Fruit fly (Drosophila melanogaster) whole organism, embryonic: ENCODE measurements around the gene CG7497.

Source experiments
- ATbp ChIP-seq: fragments of 200-800 bp; sonication (Bioruptor generic); optimal IDR thresholded peaks from 2 replicates; lab custom pipeline; 2017; ENCODE audit warnings: missing biosample characterization, mild to moderate bottlenecking, missing genetic modification characterization, missing genetic modification reagents
- Atf3 ChIP-seq: fragments of 200-800 bp; sonication (Bioruptor generic); optimal IDR thresholded peaks from 3 replicates; lab custom pipeline; 2016; ENCODE audit warnings: missing biosample characterization, missing genetic modification characterization
- B-H2 ChIP-seq: fragments of 200-800 bp; sonication (Bioruptor generic); optimal IDR thresholded peaks from 2 replicates; lab custom pipeline; 2018; ENCODE audit warnings: missing biosample characterization, mild to moderate bottlenecking, missing genetic modification characterization
- CG12769 ChIP-seq: fragments of 200-800 bp; sonication (Bioruptor generic); optimal IDR thresholded peaks from 2 replicates; lab custom pipeline; 2019; ENCODE audit warnings: missing biosample characterization, mild to moderate bottlenecking, missing genetic modification characterization, moderate library complexity
- CG14710 ChIP-seq: fragments of 200-800 bp; sonication (Bioruptor generic); optimal IDR thresholded peaks from 3 replicates; lab custom pipeline; 2019; ENCODE audit warnings: missing biosample characterization, mild to moderate bottlenecking, missing genetic modification characterization, moderate library complexity
- CG14860 ChIP-seq: fragments of 200-800 bp; sonication (Bioruptor generic); IDR thresholded peaks from 3 replicates; pipeline ENCODE4 v1.3.6; 2022; ENCODE audit warnings: missing biosample characterization, missing genetic modification characterization; ENCODE audit not compliant: partially characterized antibody
- CG15269 ChIP-seq: fragments of 200-800 bp; sonication (Bioruptor generic); optimal IDR thresholded peaks from 2 replicates; lab custom pipeline; 2018; ENCODE audit warnings: missing biosample characterization, mild to moderate bottlenecking, missing genetic modification characterization, moderate library complexity
- CG16863 ChIP-seq: fragments of 200-800 bp; sonication (Bioruptor generic); optimal IDR thresholded peaks from 3 replicates; lab custom pipeline; 2016; ENCODE audit warnings: missing biosample characterization, missing genetic modification characterization
- CG17829 ChIP-seq: fragments of 200-800 bp; optimal IDR thresholded peaks from 2 replicates; lab custom pipeline; 2019; ENCODE audit warnings: missing biosample characterization, mild to moderate bottlenecking, missing genetic modification characterization, moderate library complexity
- CG3065 ChIP-seq: fragments of 200-800 bp; sonication (Bioruptor generic); optimal IDR thresholded peaks from 2 replicates; lab custom pipeline; 2016; ENCODE audit warnings: missing biosample characterization, missing genetic modification characterization
- CG3163 ChIP-seq: fragments of 200-800 bp; sonication (Bioruptor generic); optimal IDR thresholded peaks from 3 replicates; lab custom pipeline; 2016; ENCODE audit warnings: missing biosample characterization, missing genetic modification characterization
- CG34224 ChIP-seq: fragments of 200-800 bp; sonication (Bioruptor generic); IDR thresholded peaks from 3 replicates; pipeline ENCODE4 v1.3.6; 2022; ENCODE audit warnings: missing biosample characterization, missing genetic modification characterization; ENCODE audit not compliant: partially characterized antibody
- CG7745 ChIP-seq: fragments of 200-800 bp; sonication (Bioruptor generic); optimal IDR thresholded peaks from 2 replicates; lab custom pipeline; 2018; ENCODE audit warnings: missing biosample characterization, mild to moderate bottlenecking, missing genetic modification characterization, moderate library complexity
- CG8281 ChIP-seq: fragments of 200-800 bp; sonication (Bioruptor generic); optimal IDR thresholded peaks from 2 replicates; lab custom pipeline; 2018; ENCODE audit warnings: missing biosample characterization, mild to moderate bottlenecking, missing genetic modification characterization, moderate library complexity
- CG8944 ChIP-seq: fragments of 200-800 bp; sonication (Bioruptor generic); optimal IDR thresholded peaks from 3 replicates; lab custom pipeline; 2016; ENCODE audit warnings: missing biosample characterization, missing genetic modification characterization
- CG9609 ChIP-seq: fragments of 200-800 bp; sonication (Bioruptor generic); optimal IDR thresholded peaks from 3 replicates; lab custom pipeline; 2016; ENCODE audit warnings: missing biosample characterization, missing genetic modification characterization
- CG9727 ChIP-seq: fragments of 200-800 bp; sonication (Bioruptor generic); optimal IDR thresholded peaks from 3 replicates; lab custom pipeline; 2017; ENCODE audit warnings: missing biosample characterization, mild to moderate bottlenecking, missing genetic modification characterization
- Deaf1 ChIP-seq: fragments of 200-800 bp; optimal IDR thresholded peaks from 3 replicates; lab custom pipeline; 2019; ENCODE audit warnings: missing biosample characterization, mild to moderate bottlenecking, missing genetic modification characterization, moderate library complexity
- Dll ChIP-seq: fragments of 200-800 bp; sonication (Bioruptor generic); IDR thresholded peaks from 4 replicates; pipeline ENCODE4 v1.3.6; 2022; ENCODE audit warnings: missing biosample characterization, missing genetic modification characterization; ENCODE audit not compliant: partially characterized antibody
- Dref ChIP-seq: fragments of 200-800 bp; sonication (Bioruptor generic); IDR thresholded peaks from 2 replicates; pipeline ENCODE4 v1.3.6; 2022; ENCODE audit warnings: missing biosample characterization, missing genetic modification characterization
- Hr78 ChIP-seq, 2 experiments: fragments of 200-800 bp in 1 of 2; fragments of >200 bp in 1 of 2; sonication (Bioruptor generic) in 1 of 2; optimal IDR thresholded peaks; 2 replicates each; lab custom pipeline; 2017 to 2019; ENCODE audit warnings: missing biosample characterization in 2 of 2, missing genetic modification characterization in 2 of 2, mild to moderate bottlenecking in 1 of 2, moderate library complexity in 1 of 2
- Nf-YC ChIP-seq: fragments of 200-800 bp; optimal IDR thresholded peaks from 3 replicates; lab custom pipeline; 2019; ENCODE audit warnings: missing biosample characterization, mild to moderate bottlenecking, missing genetic modification characterization, moderate library complexity
- Rfx ChIP-seq: fragments of 200-800 bp; sonication (Bioruptor generic); IDR thresholded peaks from 2 replicates; pipeline ENCODE4 v1.3.6; 2022; ENCODE audit warnings: missing biosample characterization, missing genetic modification characterization
- Rx ChIP-seq: fragments of 200-800 bp; sonication (Bioruptor generic); IDR thresholded peaks from 2 replicates; pipeline ENCODE4 v1.3.6; 2022; ENCODE audit warnings: missing biosample characterization, missing genetic modification characterization
- Scr ChIP-seq: fragments of 200-800 bp; sonication (Bioruptor generic); IDR thresholded peaks from 2 replicates; pipeline ENCODE4 v1.3.6; 2022; ENCODE audit warnings: missing biosample characterization, missing genetic modification characterization; ENCODE audit not compliant: partially characterized antibody
- Stat92E ChIP-seq, 3 experiments: fragments of >200 bp in 2 of 3; fragments of 200-800 bp in 1 of 3; sonication (Bioruptor generic) in 1 of 3; optimal IDR thresholded peaks; 2 replicates each; lab custom pipeline; 2017 to 2019; ENCODE audit warnings: missing biosample characterization in 3 of 3, missing genetic modification characterization in 3 of 3, mild to moderate bottlenecking in 1 of 3, moderate library complexity in 1 of 3
- amos ChIP-seq: fragments of 200-800 bp; sonication (Bioruptor generic); IDR thresholded peaks from 2 replicates; pipeline ENCODE4 v1.3.6; 2022; ENCODE audit warnings: missing biosample characterization, missing genetic modification characterization; ENCODE audit not compliant: partially characterized antibody
- ash1 ChIP-seq: fragments of 200-800 bp; sonication (Bioruptor generic); optimal IDR thresholded peaks from 2 replicates; lab custom pipeline; 2018; ENCODE audit warnings: missing biosample characterization, mild to moderate bottlenecking, missing genetic modification characterization
- bcd ChIP-seq: fragments of 200-800 bp; sonication (Bioruptor generic); optimal IDR thresholded peaks from 2 replicates; lab custom pipeline; 2017; ENCODE audit warnings: missing biosample characterization, mild to moderate bottlenecking, missing genetic modification characterization
- chinmo ChIP-seq: fragments of 200-800 bp; sonication (Bioruptor generic); IDR thresholded peaks from 4 replicates; pipeline ENCODE4 v1.3.6; 2022; ENCODE audit warnings: missing biosample characterization, missing genetic modification characterization; ENCODE audit not compliant: partially characterized antibody
- chn ChIP-seq: fragments of 200-800 bp; sonication (Bioruptor generic); optimal IDR thresholded peaks from 2 replicates; lab custom pipeline; 2016; ENCODE audit warnings: missing biosample characterization, missing genetic modification characterization
- corto ChIP-seq: fragments of 200-800 bp; sonication (Bioruptor generic); optimal IDR thresholded peaks from 2 replicates; lab custom pipeline; 2016; ENCODE audit warnings: missing biosample characterization, mild to moderate bottlenecking, missing genetic modification characterization, moderate library complexity
- cwo ChIP-seq: fragments of 200-800 bp; sonication (Bioruptor generic); optimal IDR thresholded peaks from 3 replicates; lab custom pipeline; 2017; ENCODE audit warnings: missing biosample characterization, missing genetic modification characterization, mild to moderate bottlenecking, moderate library complexity, missing genetic modification reagents
- dmrt99B ChIP-seq: fragments of 200-800 bp; sonication (Bioruptor generic); optimal IDR thresholded peaks from 2 replicates; lab custom pipeline; 2018; ENCODE audit warnings: missing biosample characterization, mild to moderate bottlenecking, missing genetic modification characterization, moderate library complexity
- dpn ChIP-seq, 2 experiments: fragments of 200-800 bp; sonication (Bioruptor generic); optimal IDR thresholded peaks; 3 replicates each; lab custom pipeline; 2016; ENCODE audit warnings: missing biosample characterization in 2 of 2, missing genetic modification characterization in 2 of 2
- en ChIP-seq: fragments of 200-800 bp; sonication (Bioruptor generic); optimal IDR thresholded peaks from 2 replicates; lab custom pipeline; 2016; ENCODE audit warnings: missing biosample characterization, missing genetic modification characterization
- gsb-n ChIP-seq: fragments of 200-800 bp; sonication (Bioruptor generic); optimal IDR thresholded peaks from 3 replicates; lab custom pipeline; 2018; ENCODE audit warnings: missing biosample characterization, mild to moderate bottlenecking, missing genetic modification characterization
- gt ChIP-seq: fragments of 200-800 bp; sonication (Bioruptor generic); IDR thresholded peaks from 2 replicates; pipeline ENCODE4 v1.3.6; 2022; ENCODE audit warnings: missing biosample characterization, missing genetic modification characterization
- kay ChIP-seq: fragments of 200-800 bp; sonication (Bioruptor generic); optimal IDR thresholded peaks from 2 replicates; lab custom pipeline; 2016; ENCODE audit warnings: missing biosample characterization, missing genetic modification characterization
- mirr ChIP-seq: fragments of 200-800 bp; sonication (Bioruptor generic); optimal IDR thresholded peaks from 3 replicates; lab custom pipeline; 2018; ENCODE audit warnings: missing biosample characterization, mild to moderate bottlenecking, missing genetic modification characterization
- nmo ChIP-seq: fragments of 200-800 bp; sonication (Bioruptor generic); optimal IDR thresholded peaks from 2 replicates; lab custom pipeline; 2018; ENCODE audit warnings: missing biosample characterization, mild to moderate bottlenecking, missing genetic modification characterization, moderate library complexity
- pb ChIP-seq: fragments of 200-800 bp; sonication (Bioruptor generic); optimal IDR thresholded peaks from 3 replicates; lab custom pipeline; 2016; ENCODE audit warnings: missing biosample characterization, missing genetic modification characterization
- sisA ChIP-seq: fragments of 200-800 bp; sonication (Bioruptor generic); IDR thresholded peaks from 2 replicates; pipeline ENCODE4 v1.3.6; 2022; ENCODE audit warnings: missing biosample characterization, missing genetic modification characterization
- sob ChIP-seq: fragments of 200-800 bp; sonication (Bioruptor generic); IDR thresholded peaks from 2 replicates; pipeline ENCODE4 v1.3.6; 2022; ENCODE audit warnings: missing biosample characterization, missing genetic modification characterization
- stwl ChIP-seq: fragments of 200-800 bp; sonication (Bioruptor generic); optimal IDR thresholded peaks from 3 replicates; lab custom pipeline; 2018; ENCODE audit warnings: missing biosample characterization, mild to moderate bottlenecking, missing genetic modification characterization, moderate library complexity
- sug ChIP-seq: fragments of 200-800 bp; optimal IDR thresholded peaks from 2 replicates; lab custom pipeline; 2019; ENCODE audit warnings: missing biosample characterization, mild to moderate bottlenecking, missing genetic modification characterization, moderate library complexity
- tin ChIP-seq: fragments of 200-800 bp; sonication (Bioruptor generic); optimal IDR thresholded peaks from 3 replicates; lab custom pipeline; 2016; ENCODE audit warnings: missing biosample characterization, missing genetic modification characterization
- unc-4 ChIP-seq: fragments of 200-800 bp; sonication (Bioruptor generic); IDR thresholded peaks from 2 replicates; pipeline ENCODE4 v1.3.6; 2022; ENCODE audit warnings: missing biosample characterization, missing genetic modification characterization; ENCODE audit not compliant: partially characterized antibody
- zen2 ChIP-seq: fragments of 200-800 bp; sonication (Bioruptor generic); IDR thresholded peaks from 3 replicates; pipeline ENCODE4 v1.3.6; 2022; ENCODE audit warnings: missing biosample characterization, missing genetic modification characterization; ENCODE audit not compliant: partially characterized antibody

CG7497 gene

dm6 chr3L:17613972-17614384, 19.3 kb upstream of the CG7497 start (continued):
- TF ChIP-seq CG3163 = peak; percentile 53
- no peak for TF ChIP-seq Dref
- no peak for TF ChIP-seq CG15269 (tag; lab: Kevin White, UChicago)
- TF ChIP-seq CG14710 (tag; lab: Kevin White, UChicago) = no peak
- no peak for TF ChIP-seq Atf3
- no peak for TF ChIP-seq ATbp
- no peak for TF ChIP-seq B-H2 (GFP tag; lab: Kevin White, UChicago)
- no peak for TF ChIP-seq CG8281 (tag; lab: Kevin White, UChicago)
- TF ChIP-seq mirr = peak; percentile 53
- TF ChIP-seq dmrt99B = no peak
- TF ChIP-seq CG8944 (GFP tag; lab: Kevin White, UChicago) = no peak
- no peak for TF ChIP-seq CG16863 (GFP tag; lab: Kevin White, UChicago)
- no peak for TF ChIP-seq CG7745 (tag; lab: Kevin White, UChicago)
- no peak for TF ChIP-seq bcd (GFP tag; lab: Kevin White, UChicago)
- TF ChIP-seq dpn (GFP tag; optimal IDR thresholded peaks at IDR 0.05; lab: Kevin White, UChicago) = no peak
- TF ChIP-seq corto = peak; percentile 3
- no peak for TF ChIP-seq Stat92E (GFP tag; optimal IDR thresholded peaks at IDR 0.05; lab: Kevin White, UChicago)
- TF ChIP-seq Nf-YC (tag; lab: Kevin White, UChicago) = peak; percentile 41
- TF ChIP-seq Scr (GFP tag; lab: Robert Waterston, UW) = peak; percentile 37; the same call in 1 of the 2 replicates
- TF ChIP-seq CG17829 (tag; lab: Kevin White, UChicago) = no peak
- TF ChIP-seq Rx (GFP tag; lab: Robert Waterston, UW) = no peak
- TF ChIP-seq CG12769 = peak; percentile 62
- peak; percentile 58; the same call in 1 of the 3 replicates for TF ChIP-seq CG34224 (GFP tag; lab: Robert Waterston, UW)
- TF ChIP-seq sob (GFP tag; lab: Robert Waterston, UW) = peak; percentile 44; the same call in 1 of the 2 replicates
- peak; percentile 10; the same call in 1 of the 2 replicates for TF ChIP-seq Rfx (GFP tag; lab: Robert Waterston, UW)
- TF ChIP-seq CG9609 = no peak
- TF ChIP-seq sisA (GFP tag; lab: Robert Waterston, UW) = no peak
- no peak for TF ChIP-seq tin (GFP tag; lab: Kevin White, UChicago)
- TF ChIP-seq en = no peak
- no peak for TF ChIP-seq nmo
- TF ChIP-seq CG3065 (GFP tag; lab: Kevin White, UChicago) = no peak
- peak; percentile 77 for TF ChIP-seq cwo
- TF ChIP-seq unc-4 (GFP tag; lab: Robert Waterston, UW) = peak; percentile 30; the same call in 1 of the 2 replicates
- TF ChIP-seq chinmo = peak; percentile 99
- no peak for TF ChIP-seq chn (GFP tag; lab: Kevin White, UChicago)
- peak; percentile 44; the same call in 1 of the 3 replicates for TF ChIP-seq zen2 (GFP tag; lab: Robert Waterston, UW)
- TF ChIP-seq gt (GFP tag; lab: Robert Waterston, UW) = no peak
- peak; percentile 29 for TF ChIP-seq kay (GFP tag; lab: Kevin White, UChicago)
- TF ChIP-seq ash1 (GFP tag; lab: Kevin White, UChicago) = no peak
- TF ChIP-seq sug (tag; lab: Kevin White, UChicago) = peak; percentile 62
- TF ChIP-seq amos (GFP tag; lab: Robert Waterston, UW) = peak; percentile 41; the same call in 1 of the 2 replicates
- peak in 1 of 2 experiments; percentile 38 for TF ChIP-seq Hr78 (GFP tag; optimal IDR thresholded peaks at IDR 0.05; lab: Kevin White, UChicago)
- TF ChIP-seq Dll (GFP tag; lab: Robert Waterston, UW) = peak; percentile 47; the same call in 3 of the 4 replicates
- no peak for TF ChIP-seq gsb-n (tag; lab: Kevin White, UChicago)
- TF ChIP-seq CG9727 (GFP tag; lab: Kevin White, UChicago) = no peak
- peak; percentile 37; the same call in 1 of the 3 replicates for TF ChIP-seq CG14860
- TF ChIP-seq pb (GFP tag; lab: Kevin White, UChicago) = no peak
- TF ChIP-seq stwl (tag; lab: Kevin White, UChicago) = no peak
- TF ChIP-seq Deaf1 = peak; percentile 51
